Worm (Caenorhabditis elegans): ENCODE results near the gene skr-4.

skr-4 gene

DNA sequence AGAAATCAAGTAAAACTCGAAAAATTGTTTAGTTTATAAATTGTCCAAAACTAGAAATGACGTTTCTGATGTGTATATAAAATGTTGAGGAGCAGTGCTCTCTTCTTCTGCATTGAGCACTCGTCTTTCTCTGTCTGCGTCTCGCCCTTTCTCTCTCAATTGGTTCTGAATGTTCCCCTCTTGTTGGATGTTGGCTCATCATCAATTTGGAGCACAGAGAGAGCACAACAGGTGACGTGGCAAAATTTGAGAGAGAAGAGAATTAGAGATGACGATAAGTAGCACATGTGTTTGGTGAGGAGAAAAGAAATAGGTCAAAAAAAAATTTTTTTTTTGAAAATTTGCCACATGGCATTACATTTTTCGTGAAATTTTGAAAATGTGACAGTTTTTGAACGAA, 26.5 kb upstream of the skr-4 start:
- TF ChIP-seq nfya-1 (tag; optimal IDR thresholded peaks at IDR 0.05) (peak; percentile 75), T23F11.4 (GFP tag; optimal IDR thresholded peaks at IDR 0.05) (no peak), npax-4 (tag; optimal IDR thresholded peaks at IDR 0.05) (no peak), tbx-2 (tag; optimal IDR thresholded peaks at IDR 0.05) (peak; percentile 29), ceh-18 (tag; optimal IDR thresholded peaks at IDR 0.05) (peak; percentile 56), sdc-2 (tag; optimal IDR thresholded peaks at IDR 0.05) (no peak), ceh-6 (GFP tag; optimal IDR thresholded peaks at IDR 0.05) (no peak), che-1 (tag; optimal IDR thresholded peaks at IDR 0.05) (no peak), K02D7.2 (tag; optimal IDR thresholded peaks at IDR 0.05) (no peak), hlh-15 (tag; optimal IDR thresholded peaks at IDR 0.05) (no peak), nhr-232 (tag; optimal IDR thresholded peaks at IDR 0.05) (no peak), pros-1 (tag; optimal IDR thresholded peaks at IDR 0.05) (no peak), ceh-14 (tag; optimal IDR thresholded peaks at IDR 0.05) (no peak), dmd-4 (tag; optimal IDR thresholded peaks at IDR 0.05; ENCODE audit: borderline replicate concordance) (no peak), ahr-1 (tag; optimal IDR thresholded peaks at IDR 0.05) (no peak), fkh-10 (GFP tag; optimal IDR thresholded peaks at IDR 0.05) (no peak), ceh-34 (tag; optimal IDR thresholded peaks at IDR 0.05) (no peak), ceh-45 (GFP tag; IDR thresholded peaks at IDR 0.05) (no peak), C08G9.2 (tag; optimal IDR thresholded peaks at IDR 0.05) (no peak), ref-2 (tag; optimal IDR thresholded peaks at IDR 0.05) (no peak), madf-2 (tag; optimal IDR thresholded peaks at IDR 0.05) (no peak), ceh-19 (GFP tag; optimal IDR thresholded peaks at IDR 0.05) (no peak), nhr-11 (tag; optimal IDR thresholded peaks at IDR 0.05) (no peak), K09A11.1 (tag; optimal IDR thresholded peaks at IDR 0.05; ENCODE audit: insufficient read depth) (no peak), hlh-8 (tag; optimal IDR thresholded peaks at IDR 0.05) (peak; percentile 79), ceh-9 (tag; optimal IDR thresholded peaks at IDR 0.05) (no peak), rnt-1 (tag; optimal IDR thresholded peaks at IDR 0.05) (peak; percentile 36), sox-4 (tag; optimal IDR thresholded peaks at IDR 0.05) (no peak), sox-2 (GFP tag; IDR thresholded peaks at IDR 0.05) (no peak), gmeb-2 (tag; optimal IDR thresholded peaks at IDR 0.05) (no peak), F13H6.1 (tag; optimal IDR thresholded peaks at IDR 0.05) (no peak), C38D4.7 (GFP tag; optimal IDR thresholded peaks at IDR 0.05) (no peak), syd-9 (tag; optimal IDR thresholded peaks at IDR 0.05) (no peak), pha-2 (tag; optimal IDR thresholded peaks at IDR 0.05) (no peak), hlh-13 (GFP tag; optimal IDR thresholded peaks at IDR 0.05) (no peak), elt-4 (tag; optimal IDR thresholded peaks at IDR 0.05) (no peak), unc-3 (GFP tag; conservative IDR thresholded peaks at IDR 0.05) (no peak), unc-3 (tag; optimal IDR thresholded peaks at IDR 0.05) (no peak), ama-1 (optimal IDR thresholded peaks at IDR 0.05) (no peak), eyg-1 (tag; optimal IDR thresholded peaks at IDR 0.05) (no peak), fkh-6 (tag; optimal IDR thresholded peaks at IDR 0.05) (no peak), zip-5 (tag; optimal IDR thresholded peaks at IDR 0.05) (no peak), ceh-22 (tag; optimal IDR thresholded peaks at IDR 0.05) (no peak), odd-2 (tag; optimal IDR thresholded peaks at IDR 0.05) (no peak), unc-86 (tag; optimal IDR thresholded peaks at IDR 0.05) (no peak), Y22D7AL.16 (tag; optimal IDR thresholded peaks at IDR 0.05) (no peak), ceh-48 (tag; optimal IDR thresholded peaks at IDR 0.05) (no peak), hlh-6 (tag; optimal IDR thresholded peaks at IDR 0.05) (no peak), lim-6 (tag; optimal IDR thresholded peaks at IDR 0.05) (no peak), lin-11 (tag; optimal IDR thresholded peaks at IDR 0.05) (no peak), pqm-1 (tag; optimal IDR thresholded peaks at IDR 0.05) (no peak), ceh-24 (tag; optimal IDR thresholded peaks at IDR 0.05) (no peak), pha-4 (tag; optimal IDR thresholded peaks at IDR 0.05) (no peak), pag-3 (tag; optimal IDR thresholded peaks at IDR 0.05; ENCODE audit: borderline replicate concordance) (no peak), pax-1 (tag; optimal IDR thresholded peaks at IDR 0.05) (no peak)
